Worm (Caenorhabditis elegans): Measurements from ENCODE around the gene lgc-29.

DNA sequence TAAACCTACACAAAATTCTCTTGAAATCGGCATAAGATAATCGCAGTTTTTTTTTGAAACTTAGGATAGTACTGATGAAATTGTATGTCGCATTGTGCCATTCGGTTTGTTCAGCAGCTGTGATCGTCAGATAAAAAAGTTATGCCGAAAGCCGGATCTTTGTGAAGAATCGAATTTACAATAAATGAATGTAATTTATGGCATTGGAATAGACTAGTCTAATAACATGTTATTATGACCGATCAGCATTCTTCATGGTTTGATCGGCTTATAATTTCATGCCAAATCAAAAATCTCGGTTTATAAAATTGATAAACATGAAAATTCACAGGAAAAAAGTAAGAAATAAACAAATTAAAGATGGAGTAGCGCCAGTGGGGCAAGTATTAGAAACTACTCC, 26.3 kb upstream of the lgc-29 start, which contains the start of gene srw-134:
- no peak for TF ChIP-seq set-16 (GFP tag; IDR thresholded peaks at IDR 0.05)
- TF ChIP-seq rbr-2 (tag; optimal IDR thresholded peaks at IDR 0.05), result no peak
- TF ChIP-seq lsy-2 (tag; optimal IDR thresholded peaks at IDR 0.05), result no peak

Measured in whole organism, L4 larva.